Worm (Caenorhabditis elegans) whole organism, L4 larva: ENCODE data around the gene T27E4.1.

Source experiments
- F37D6.2 ChIP-seq: sonication (generic microtip); optimal IDR thresholded peaks from 2 replicates; lab custom pipeline; 2016; ENCODE audit warnings: mild to moderate bottlenecking, missing genetic modification characterization, missing compliant biosample characterization
- F44E2.7 ChIP-seq: fragments of 200-800 bp; sonication (Bioruptor generic); IDR thresholded peaks from 2 replicates; pipeline ENCODE4 v2.1.2; 2022; ENCODE audit warnings: missing genetic modification characterization, missing compliant biosample characterization
- F49E8.2 ChIP-seq: sonication (generic microtip); optimal IDR thresholded peaks from 2 replicates; lab custom pipeline; 2016; ENCODE audit warnings: missing compliant biosample characterization, mild to moderate bottlenecking, missing genetic modification characterization, borderline replicate concordance
- T26A8.4 ChIP-seq: fragments of 200-800 bp; sonication (Bioruptor generic); IDR thresholded peaks from 2 replicates; pipeline ENCODE4 v1.3.6; 2022; ENCODE audit warnings: missing genetic modification characterization, missing compliant biosample characterization
- Y5F2A.4 ChIP-seq: fragments of 200-800 bp; sonication (Bioruptor generic); optimal IDR thresholded peaks from 2 replicates; lab custom pipeline; 2018; ENCODE audit warnings: mild to moderate bottlenecking, missing genetic modification characterization, missing compliant biosample characterization
- ZK337.2 ChIP-seq: fragments of 200-800 bp; sonication (Bioruptor generic); IDR thresholded peaks from 2 replicates; pipeline ENCODE4 v1.3.6; 2022; ENCODE audit warnings: missing genetic modification reagents, missing genetic modification characterization, missing compliant biosample characterization
- aha-1 ChIP-seq: fragments of 150-350 bp; peaks from one replicate; lab custom pipeline; 2014; ENCODE audit warnings: missing biosample characterization, missing genetic modification characterization
- ama-1 ChIP-seq: fragments of 150-350 bp; optimal IDR thresholded peaks from 2 replicates; lab custom pipeline; 2014; ENCODE audit warnings: inconsistent platforms, mixed read lengths
- ceh-20 ChIP-seq: fragments of 200-800 bp; sonication (Bioruptor generic); IDR thresholded peaks from 2 replicates; pipeline ENCODE4 v1.3.6; 2022; ENCODE audit warnings: missing genetic modification reagents, missing genetic modification characterization, missing compliant biosample characterization
- ceh-62 ChIP-seq: sonication (generic microtip); optimal IDR thresholded peaks from 2 replicates; lab custom pipeline; 2017; ENCODE audit warnings: missing biosample characterization, missing genetic modification characterization
- ceh-82 ChIP-seq: sonication (generic microtip); optimal IDR thresholded peaks from 2 replicates; lab custom pipeline; 2017; ENCODE audit warnings: missing biosample characterization, missing genetic modification characterization
- ces-1 ChIP-seq: fragments of 150-350 bp; sonication (generic microtip); optimal IDR thresholded peaks from 4 replicates; lab custom pipeline; 2014; ENCODE audit warnings: missing biosample characterization, missing genetic modification reagents, missing genetic modification characterization
- cey-2 ChIP-seq: sonication (generic microtip); optimal IDR thresholded peaks from 3 replicates; lab custom pipeline; 2017; ENCODE audit warnings: missing genetic modification characterization, mild to moderate bottlenecking, missing compliant biosample characterization, antibody characterized with exemption, borderline replicate concordance; ENCODE audit not compliant: insufficient read depth
- dmd-8 ChIP-seq: fragments of 200-800 bp; sonication (Bioruptor generic); IDR thresholded peaks from 2 replicates; pipeline ENCODE4 v1.3.6; 2022; ENCODE audit warnings: missing genetic modification characterization, missing compliant biosample characterization
- fos-1 ChIP-seq: fragments of 150-350 bp; optimal IDR thresholded peaks from 2 replicates; lab custom pipeline; 2014; ENCODE audit warnings: missing biosample characterization, missing genetic modification characterization
- gei-8 ChIP-seq: fragments of 200-800 bp; sonication (Bioruptor generic); optimal IDR thresholded peaks from 2 replicates; lab custom pipeline; 2018; ENCODE audit warnings: mild to moderate bottlenecking, missing genetic modification characterization, missing compliant biosample characterization
- hlh-11 ChIP-seq: fragments of 200-800 bp; sonication (Bioruptor generic); optimal IDR thresholded peaks from 2 replicates; lab custom pipeline; 2018; ENCODE audit warnings: mild to moderate bottlenecking, missing genetic modification characterization, missing compliant biosample characterization
- hlh-30 ChIP-seq: sonication (generic microtip); optimal IDR thresholded peaks from 2 replicates; lab custom pipeline; 2017; ENCODE audit warnings: antibody characterized with exemption, mild to moderate bottlenecking, missing genetic modification characterization, missing compliant biosample characterization; ENCODE audit not compliant: insufficient read depth
- lin-1 ChIP-seq: fragments of 200-800 bp; sonication (Bioruptor generic); IDR thresholded peaks from 2 replicates; pipeline ENCODE4 v1.3.6; 2022; ENCODE audit warnings: missing genetic modification reagents, missing genetic modification characterization, missing compliant biosample characterization
- lin-39 ChIP-seq: fragments of 150-350 bp; optimal IDR thresholded peaks from 2 replicates; lab custom pipeline; 2014; ENCODE audit warnings: missing biosample characterization, missing genetic modification reagents, missing genetic modification characterization
- madf-5 ChIP-seq, 2 experiments: fragments of 200-800 bp; sonication (Bioruptor generic); IDR thresholded peaks; 2 replicates each; pipeline ENCODE4 v1.3.6; 2022; ENCODE audit warnings: missing compliant biosample characterization in 2 of 2, missing genetic modification characterization in 2 of 2
- madf-9 ChIP-seq: fragments of 200-800 bp; sonication (Bioruptor generic); conservative IDR thresholded peaks from 2 replicates; pipeline ENCODE4 v1.3.6; 2022; ENCODE audit warnings: missing genetic modification reagents, missing genetic modification characterization, missing compliant biosample characterization
- mdl-1 ChIP-seq, 2 experiments: fragments of 150-350 bp in 1 of 2; sonication (generic microtip) in 1 of 2; optimal IDR thresholded peaks; 2 replicates each; lab custom pipeline; 2014 to 2017; ENCODE audit warnings: missing biosample characterization in 2 of 2, missing genetic modification characterization in 2 of 2
- mdt-29 ChIP-seq: fragments of 200-800 bp; sonication (Bioruptor generic); IDR thresholded peaks from 2 replicates; pipeline ENCODE4 v1.3.6; 2022; ENCODE audit warnings: missing genetic modification reagents, missing genetic modification characterization, missing compliant biosample characterization
- nhr-102 ChIP-seq: sonication (generic microtip); optimal IDR thresholded peaks from 2 replicates; lab custom pipeline; 2016; ENCODE audit warnings: mild to moderate bottlenecking, missing genetic modification characterization, moderate library complexity, missing compliant biosample characterization
- nhr-28 ChIP-seq: fragments of 150-350 bp; optimal IDR thresholded peaks from 2 replicates; lab custom pipeline; 2014; ENCODE audit warnings: missing biosample characterization, missing genetic modification characterization
- nhr-41 ChIP-seq: fragments of 200-800 bp; sonication (Bioruptor generic); IDR thresholded peaks from 2 replicates; pipeline ENCODE4 v1.3.6; 2022; ENCODE audit warnings: missing genetic modification reagents, missing genetic modification characterization, missing compliant biosample characterization
- pha-4 ChIP-seq, 2 experiments: fragments of 150-350 bp in 1 of 2; fragments of 200-800 bp in 1 of 2; sonication (Bioruptor generic) in 1 of 2; IDR thresholded peaks in 1 of 2; optimal IDR thresholded peaks in 1 of 2; 2 replicates each; pipeline versions ENCODE4 v1.3.6 to Lab custom; 2014 to 2022; ENCODE audit warnings: missing genetic modification characterization in 2 of 2, missing genetic modification reagents in 2 of 2, missing biosample characterization in 1 of 2, missing compliant biosample characterization in 1 of 2
- unc-62 ChIP-seq, 3 experiments: fragments of 150-350 bp in 1 of 3; sonication (generic microtip); optimal IDR thresholded peaks in 2 of 3; peaks in 1 of 3; 1 replicate in 1 of 3; 2 replicates in 2 of 3; lab custom pipeline; 2014 to 2017; ENCODE audit warnings: missing biosample characterization in 3 of 3, missing genetic modification characterization in 3 of 3, missing genetic modification reagents in 3 of 3, missing genotype in 1 of 3
- zip-11 ChIP-seq: fragments of 200-800 bp; sonication (Bioruptor generic); IDR thresholded peaks from 2 replicates; pipeline ENCODE4 v1.3.6; 2022; ENCODE audit warnings: missing genetic modification characterization, missing compliant biosample characterization
- zip-2 ChIP-seq: fragments of 150-350 bp; optimal IDR thresholded peaks from 2 replicates; lab custom pipeline; 2014; ENCODE audit warnings: missing biosample characterization, missing genetic modification characterization
- ztf-7 ChIP-seq: fragments of 150-350 bp; optimal IDR thresholded peaks from 2 replicates; lab custom pipeline; 2014; ENCODE audit warnings: missing biosample characterization, missing genetic modification characterization

T27E4.1 gene

DNA sequence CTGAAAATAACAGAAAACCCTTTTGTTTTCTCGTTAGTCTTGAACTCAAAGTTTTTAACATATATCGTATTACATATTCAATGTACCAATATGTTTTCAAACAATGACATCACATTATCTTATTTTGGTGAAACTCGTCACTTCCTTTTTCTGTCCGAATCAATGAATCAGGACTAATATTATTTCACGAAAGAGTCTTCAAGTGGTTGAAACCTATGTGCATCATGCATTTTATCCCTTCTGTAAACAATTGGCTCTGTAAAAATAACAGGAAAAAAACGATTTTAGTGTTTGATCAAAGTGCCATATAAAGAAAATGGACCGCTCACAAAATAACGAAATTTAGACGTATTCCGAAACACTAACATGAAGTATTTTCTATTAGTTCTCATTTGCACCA, 16.1 kb downstream of the T27E4.1 start, which contains the start of gene F21C10.18:
F21C10.18 (plus strand) TSS at position 301 of the 400 bp plus-strand sequence.
- no peak for TF ChIP-seq F37D6.2
- no peak for TF ChIP-seq dmd-8 (GFP tag; lab: Robert Waterston, UW)
- TF ChIP-seq madf-9 (GFP tag; lab: Robert Waterston, UW) = no peak
- no peak for TF ChIP-seq gei-8 (GFP tag; lab: Kevin White, UChicago)
- no peak for TF ChIP-seq ZK337.2 (GFP tag; lab: Robert Waterston, UW)
- TF ChIP-seq zip-2 (tag; lab: Kevin White, UChicago) = no peak
- TF ChIP-seq ceh-82 (tag; lab: Kevin White, UChicago) = no peak
- TF ChIP-seq zip-11 (GFP tag; lab: Robert Waterston, UW) = no peak
- no peak for TF ChIP-seq ceh-20 (GFP tag; lab: Robert Waterston, UW)
- no peak for TF ChIP-seq T26A8.4 (GFP tag; lab: Robert Waterston, UW)
- TF ChIP-seq lin-39 (tag; lab: Kevin White, UChicago) = no peak
- TF ChIP-seq ama-1 = no peak
- TF ChIP-seq fos-1 = no peak
- no peak for TF ChIP-seq hlh-30
- TF ChIP-seq F44E2.7 (GFP tag; lab: Robert Waterston, UW) = no peak
- no peak for TF ChIP-seq ztf-7 (tag; lab: Kevin White, UChicago)
- no peak for TF ChIP-seq nhr-102 (tag; lab: Kevin White, UChicago)

DNA sequence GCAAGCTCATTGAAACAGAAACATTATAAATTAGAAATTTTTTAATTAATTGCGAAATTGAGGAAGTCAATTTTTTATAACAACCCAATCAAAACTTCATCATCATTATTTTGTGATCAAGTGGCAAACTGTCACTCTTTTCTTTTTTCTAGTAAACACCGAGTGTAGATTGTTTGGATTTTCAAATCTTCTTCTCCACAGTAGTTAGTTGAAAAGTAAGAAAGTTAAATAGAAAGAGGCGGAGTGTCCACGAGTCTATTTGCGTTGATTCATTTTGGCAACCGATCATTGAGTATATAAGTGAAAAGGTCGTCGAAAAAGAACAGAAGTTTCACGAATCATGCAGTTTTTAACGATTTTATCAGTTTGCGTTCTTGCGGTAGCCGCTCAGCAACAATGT, 17.1 kb downstream of the T27E4.1 start, which contains the start of gene pqn-31:
pqn-31 (plus strand) TSS at position 301 of the 400 bp plus-strand sequence.
- no peak for TF ChIP-seq madf-5 (GFP tag; IDR thresholded peaks at IDR 0.05; lab: Robert Waterston, UW)
- TF ChIP-seq hlh-30 = no peak
- no peak for TF ChIP-seq cey-2 (tag; lab: Kevin White, UChicago)
- no peak for TF ChIP-seq pha-4 (GFP tag; IDR thresholded peaks at IDR 0.05; lab: Robert Waterston, UW)
- no peak for TF ChIP-seq pha-4 (tag; optimal IDR thresholded peaks at IDR 0.05; lab: Kevin White, UChicago)
- TF ChIP-seq hlh-11 (tag; lab: Kevin White, UChicago) = no peak
- no peak for TF ChIP-seq lin-1 (GFP tag; lab: Robert Waterston, UW)
- no peak for TF ChIP-seq ceh-62 (tag; lab: Kevin White, UChicago)
- TF ChIP-seq ZK337.2 (GFP tag; lab: Robert Waterston, UW) = no peak
- TF ChIP-seq mdl-1 (tag; optimal IDR thresholded peaks at IDR 0.05; lab: Kevin White, UChicago) = no peak
- TF ChIP-seq nhr-41 = no peak
- TF ChIP-seq mdt-29 = no peak
- no peak for TF ChIP-seq F44E2.7 (GFP tag; lab: Robert Waterston, UW)
- no peak for TF ChIP-seq nhr-28 (tag; lab: Kevin White, UChicago)

DNA sequence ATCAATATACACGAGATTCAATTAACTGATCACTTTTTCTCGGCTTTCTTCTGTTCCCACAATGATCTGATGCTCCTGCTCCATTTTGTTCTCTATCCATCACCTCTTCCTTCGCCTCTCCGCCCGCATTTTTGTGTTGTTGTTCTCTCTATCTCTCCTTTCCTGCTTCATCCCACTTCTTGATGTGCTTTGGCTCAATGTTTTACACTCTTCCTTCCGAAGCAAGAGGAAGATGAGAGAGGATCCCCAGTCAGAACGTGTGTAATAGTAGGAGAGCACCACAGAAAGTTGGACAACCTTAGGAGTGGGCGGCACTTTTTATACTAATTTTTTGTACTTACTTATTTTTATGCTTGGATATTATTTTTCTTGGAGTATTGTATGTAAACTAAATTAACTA, 19.8 kb downstream of the T27E4.1 start:
- TF ChIP-seq Y5F2A.4 (no peak), unc-62 (GFP tag; optimal IDR thresholded peaks at IDR 0.05 in 1 of 2; lab: Kevin White, UChicago) (peak in 1 of 2 experiments; percentile 73), unc-62 (tag; optimal IDR thresholded peaks at IDR 0.05; lab: Kevin White, UChicago) (no peak)

- TF ChIP-seq mdl-1 (tag; optimal IDR thresholded peaks at IDR 0.05; lab: Kevin White, UChicago) (no peak), ama-1 (no peak), F49E8.2 (no peak)
Observed at ce11 chrV:9112467-9112866, 20.3 kb downstream of the T27E4.1 start, which contains the start of gene F21C10.7. F21C10.7 (plus strand) TSS chrV:9112767.

DNA sequence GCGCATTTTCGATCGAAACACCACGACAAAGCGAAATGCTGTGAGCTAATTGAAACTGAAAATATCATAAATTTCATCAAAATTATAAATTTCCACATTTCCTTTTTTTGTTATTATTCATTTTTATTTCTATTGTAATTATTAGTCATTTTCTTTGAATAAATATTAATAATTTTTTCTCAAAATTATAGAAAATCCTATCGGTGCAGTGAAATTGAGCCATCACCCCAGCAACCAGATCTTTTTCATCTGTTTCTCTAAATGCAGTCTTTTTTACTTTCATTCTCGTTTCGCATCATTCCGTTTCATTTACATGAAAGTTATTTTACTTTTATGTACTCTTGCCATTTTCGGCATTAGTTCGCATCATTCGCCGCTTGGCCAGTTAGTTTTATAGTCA, 29.9 kb downstream of the T27E4.1 start, which contains the start of gene F21C10.13:
F21C10.13 (plus strand) TSS at position 301 of the 400 bp plus-strand sequence.
- TF ChIP-seq F44E2.7 (GFP tag; lab: Robert Waterston, UW) = no peak

DNA sequence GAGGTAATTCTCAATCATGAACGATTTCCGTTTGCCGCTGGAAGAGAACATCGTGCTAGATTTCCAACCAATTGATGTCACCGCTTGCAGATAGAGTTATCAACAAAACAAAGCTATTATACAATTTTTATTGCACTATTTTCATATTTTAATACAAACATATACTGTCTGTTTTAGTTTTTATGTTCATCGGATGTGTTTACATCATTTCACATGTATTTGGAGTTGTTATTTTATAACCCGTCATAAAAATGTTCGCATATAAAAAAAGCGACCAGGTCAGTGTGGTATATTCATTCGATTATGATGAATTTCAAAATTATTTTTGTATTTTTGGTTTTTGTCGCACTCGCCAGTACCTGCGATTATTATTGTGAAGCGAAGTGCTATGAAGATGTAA, 31.0 kb downstream of the T27E4.1 start, which contains the start of gene F21C10.11:
F21C10.11 (plus strand) TSS at position 301 of the 400 bp plus-strand sequence.
- TF ChIP-seq ces-1 (GFP tag; lab: Kevin White, UChicago) = no peak
- TF ChIP-seq aha-1 = peak; percentile 76
